Fruit fly (Drosophila melanogaster) whole organism, embryonic: ENCODE data around the gene CG12057.

Experiments used
- Abd-B ChIP-seq: fragments of 200-800 bp; sonication (Bioruptor generic); optimal IDR thresholded peaks from 2 replicates; lab custom pipeline; 2018; ENCODE audit warnings: missing biosample characterization, mild to moderate bottlenecking, missing genetic modification characterization, moderate library complexity
- B-H2 ChIP-seq: fragments of 200-800 bp; sonication (Bioruptor generic); optimal IDR thresholded peaks from 2 replicates; lab custom pipeline; 2018; ENCODE audit warnings: missing biosample characterization, mild to moderate bottlenecking, missing genetic modification characterization
- CG10462 ChIP-seq: fragments of 200-800 bp; sonication (Bioruptor generic); optimal IDR thresholded peaks from 2 replicates; lab custom pipeline; 2016; ENCODE audit warnings: missing biosample characterization, missing genetic modification characterization
- CG10543 ChIP-seq: fragments of 200-800 bp; sonication (Bioruptor generic); optimal IDR thresholded peaks from 3 replicates; lab custom pipeline; 2017; ENCODE audit warnings: missing biosample characterization, mild to moderate bottlenecking, missing genetic modification characterization, moderate library complexity
- CG11093 ChIP-seq: fragments of 200-800 bp; sonication (Bioruptor generic); IDR thresholded peaks from 3 replicates; pipeline ENCODE4 v1.3.6; 2022; ENCODE audit warnings: missing biosample characterization, missing genetic modification characterization
- CG15011 ChIP-seq: fragments of 200-800 bp; sonication (Bioruptor generic); optimal IDR thresholded peaks from 3 replicates; lab custom pipeline; 2018; ENCODE audit warnings: missing biosample characterization, mild to moderate bottlenecking, missing genetic modification characterization
- CG15479 ChIP-seq: fragments of 200-800 bp; sonication (Bioruptor generic); optimal IDR thresholded peaks from 3 replicates; lab custom pipeline; 2019; ENCODE audit warnings: missing biosample characterization, mild to moderate bottlenecking, missing genetic modification characterization, moderate library complexity
- CG18011 ChIP-seq: fragments of 200-800 bp; sonication (Bioruptor generic); optimal IDR thresholded peaks from 2 replicates; lab custom pipeline; 2017; ENCODE audit warnings: missing biosample characterization, missing genetic modification characterization, mild to moderate bottlenecking, moderate library complexity, missing genotype
- CG18262 ChIP-seq: fragments of 200-800 bp; optimal IDR thresholded peaks from 3 replicates; lab custom pipeline; 2019; ENCODE audit warnings: missing biosample characterization, mild to moderate bottlenecking, missing genetic modification characterization, moderate library complexity
- CG18619 ChIP-seq: fragments of 200-800 bp; sonication (Bioruptor generic); optimal IDR thresholded peaks from 3 replicates; lab custom pipeline; 2017; ENCODE audit warnings: missing biosample characterization, mild to moderate bottlenecking, missing genetic modification characterization
- CG2875 ChIP-seq: fragments of 200-800 bp; sonication (Bioruptor generic); optimal IDR thresholded peaks from 2 replicates; lab custom pipeline; 2017; ENCODE audit warnings: missing biosample characterization, mild to moderate bottlenecking, missing genetic modification characterization, missing genetic modification reagents
- CG32767 ChIP-seq: fragments of 200-800 bp; sonication (Bioruptor generic); IDR thresholded peaks from 2 replicates; pipeline ENCODE4 v1.3.6; 2022; ENCODE audit warnings: missing biosample characterization, missing genetic modification characterization
- CG33213 ChIP-seq: fragments of 200-800 bp; sonication (Bioruptor generic); optimal IDR thresholded peaks from 3 replicates; lab custom pipeline; 2016; ENCODE audit warnings: missing biosample characterization, missing genetic modification characterization
- CG3726 ChIP-seq: fragments of 200-800 bp; sonication (Bioruptor generic); IDR thresholded peaks from 3 replicates; pipeline ENCODE4, ENCODE4 v1.3.6; 2022; ENCODE audit warnings: missing biosample characterization, missing genetic modification characterization
- CG42726 ChIP-seq: fragments of 200-800 bp; sonication (Bioruptor generic); IDR thresholded peaks from 2 replicates; pipeline ENCODE4 v1.3.6; 2022; ENCODE audit warnings: missing biosample characterization, missing genetic modification characterization; ENCODE audit not compliant: partially characterized antibody
- CG4617 ChIP-seq: fragments of 200-800 bp; sonication (Bioruptor generic); optimal IDR thresholded peaks from 3 replicates; lab custom pipeline; 2016; ENCODE audit warnings: missing biosample characterization, missing genetic modification characterization, borderline replicate concordance
- CG6813 ChIP-seq: fragments of 200-800 bp; sonication (Bioruptor generic); optimal IDR thresholded peaks from 2 replicates; lab custom pipeline; 2017; ENCODE audit warnings: missing biosample characterization, missing genetic modification characterization, mild to moderate bottlenecking, moderate library complexity, missing genetic modification reagents
- CG7372 ChIP-seq: fragments of 200-800 bp; sonication (Bioruptor generic); IDR thresholded peaks from 2 replicates; pipeline ENCODE4 v1.3.6; 2022; ENCODE audit warnings: missing biosample characterization, missing genetic modification characterization
- CG8388 ChIP-seq: fragments of 200-800 bp; sonication (Bioruptor generic); optimal IDR thresholded peaks from 2 replicates; lab custom pipeline; 2019; ENCODE audit warnings: missing biosample characterization, mild to moderate bottlenecking, missing genetic modification characterization, moderate library complexity
- CG8924 ChIP-seq: fragments of 200-800 bp; optimal IDR thresholded peaks from 3 replicates; lab custom pipeline; 2019; ENCODE audit warnings: missing biosample characterization, mild to moderate bottlenecking, missing genetic modification characterization, moderate library complexity
- CG8944 ChIP-seq: fragments of 200-800 bp; sonication (Bioruptor generic); optimal IDR thresholded peaks from 3 replicates; lab custom pipeline; 2016; ENCODE audit warnings: missing biosample characterization, missing genetic modification characterization
- CG9437 ChIP-seq: fragments of 200-800 bp; sonication (Bioruptor generic); optimal IDR thresholded peaks from 2 replicates; lab custom pipeline; 2018; ENCODE audit warnings: missing biosample characterization, mild to moderate bottlenecking, missing genetic modification characterization
- Dll ChIP-seq: fragments of 200-800 bp; sonication (Bioruptor generic); IDR thresholded peaks from 4 replicates; pipeline ENCODE4 v1.3.6; 2022; ENCODE audit warnings: missing biosample characterization, missing genetic modification characterization; ENCODE audit not compliant: partially characterized antibody
- E2f2 ChIP-seq: fragments of 200-800 bp; sonication (Bioruptor generic); IDR thresholded peaks from 2 replicates; pipeline ENCODE4 v1.3.6; 2022; ENCODE audit warnings: missing biosample characterization, missing genetic modification characterization
- MESR4 ChIP-seq: fragments of 200-800 bp; sonication (Bioruptor generic); optimal IDR thresholded peaks from 2 replicates; lab custom pipeline; 2018; ENCODE audit warnings: missing biosample characterization, mild to moderate bottlenecking, missing genetic modification characterization, moderate library complexity
- PHDP ChIP-seq: fragments of 200-800 bp; sonication (Bioruptor generic); optimal IDR thresholded peaks from 3 replicates; lab custom pipeline; 2018; ENCODE audit warnings: missing biosample characterization, mild to moderate bottlenecking, missing genetic modification characterization, moderate library complexity
- Ptx1 ChIP-seq: fragments of 200-800 bp; sonication (Bioruptor generic); IDR thresholded peaks from 2 replicates; pipeline ENCODE4 v1.3.6; 2022; ENCODE audit warnings: missing biosample characterization, missing genetic modification characterization
- TFAM ChIP-seq: fragments of 200-800 bp; sonication (Bioruptor generic); optimal IDR thresholded peaks from 2 replicates; lab custom pipeline; 2017; ENCODE audit warnings: missing biosample characterization, missing genetic modification characterization, inconsistent platforms
- Taf1 ChIP-seq: fragments of 200-800 bp; sonication (Bioruptor generic); IDR thresholded peaks from 2 replicates; pipeline ENCODE4 v1.3.6; 2022; ENCODE audit warnings: missing biosample characterization, missing genetic modification characterization
- Trl ChIP-seq, 3 experiments: fragments of >200 bp in 2 of 3; fragments of 200-800 bp in 1 of 3; sonication (Bioruptor generic) in 1 of 3; optimal IDR thresholded peaks; 2 replicates in 1 of 3; 3 replicates in 2 of 3; lab custom pipeline; 2016 to 2017; ENCODE audit warnings: missing biosample characterization in 1 of 3, missing genetic modification characterization in 1 of 3
- ab ChIP-seq: fragments of 200-800 bp; sonication (Bioruptor generic); optimal IDR thresholded peaks from 2 replicates; lab custom pipeline; 2016; ENCODE audit warnings: missing biosample characterization, missing genetic modification characterization
- ato ChIP-seq: fragments of 200-800 bp; sonication (Bioruptor generic); IDR thresholded peaks from 2 replicates; pipeline ENCODE4 v1.3.6; 2022; ENCODE audit warnings: missing biosample characterization, missing genetic modification characterization; ENCODE audit not compliant: partially characterized antibody
- crol ChIP-seq: fragments of 200-800 bp; sonication (Bioruptor generic); IDR thresholded peaks from 2 replicates; pipeline ENCODE4 v1.3.6; 2022; ENCODE audit warnings: missing biosample characterization, missing genetic modification characterization
- dmrt99B ChIP-seq: fragments of 200-800 bp; sonication (Bioruptor generic); optimal IDR thresholded peaks from 2 replicates; lab custom pipeline; 2018; ENCODE audit warnings: missing biosample characterization, mild to moderate bottlenecking, missing genetic modification characterization, moderate library complexity
- ewg ChIP-seq: fragments of 200-800 bp; sonication (Bioruptor generic); optimal IDR thresholded peaks from 3 replicates; lab custom pipeline; 2017; ENCODE audit warnings: mild to moderate bottlenecking, missing biosample characterization, missing genetic modification reagents, missing genetic modification characterization
- fd64A ChIP-seq: fragments of 200-800 bp; sonication (Bioruptor generic); optimal IDR thresholded peaks from 3 replicates; lab custom pipeline; 2018; ENCODE audit warnings: missing biosample characterization, mild to moderate bottlenecking, missing genetic modification characterization
- hb ChIP-seq: fragments of 200-800 bp; sonication (Bioruptor generic); IDR thresholded peaks from 3 replicates; pipeline ENCODE4 v1.3.6; 2022; ENCODE audit warnings: missing biosample characterization, missing genetic modification characterization; ENCODE audit not compliant: partially characterized antibody
- hbn ChIP-seq: fragments of 200-800 bp; sonication (Bioruptor generic); IDR thresholded peaks from 2 replicates; pipeline ENCODE4 v1.3.6; 2022; ENCODE audit warnings: missing biosample characterization, missing genetic modification characterization; ENCODE audit not compliant: partially characterized antibody
- lilli ChIP-seq: fragments of 200-800 bp; sonication (Bioruptor generic); optimal IDR thresholded peaks from 3 replicates; lab custom pipeline; 2016; ENCODE audit warnings: missing biosample characterization, missing genetic modification characterization
- mld ChIP-seq: fragments of 200-800 bp; sonication (Bioruptor generic); IDR thresholded peaks from 3 replicates; pipeline ENCODE4 v1.3.6; 2022; ENCODE audit warnings: missing biosample characterization, missing genetic modification characterization; ENCODE audit not compliant: partially characterized antibody
- otp ChIP-seq: fragments of 200-800 bp; sonication (Bioruptor generic); IDR thresholded peaks from 3 replicates; pipeline ENCODE4, ENCODE4 v1.3.6; 2022; ENCODE audit warnings: missing biosample characterization, missing genetic modification characterization
- p53 ChIP-seq: fragments of 200-800 bp; sonication (Bioruptor generic); optimal IDR thresholded peaks from 2 replicates; lab custom pipeline; 2016; ENCODE audit warnings: missing biosample characterization, missing genetic modification characterization
- pita ChIP-seq: fragments of 200-800 bp; sonication (Bioruptor generic); optimal IDR thresholded peaks from 2 replicates; lab custom pipeline; 2017; ENCODE audit warnings: missing biosample characterization, mild to moderate bottlenecking, missing genetic modification characterization
- pzg ChIP-seq: fragments of 200-800 bp; sonication (Bioruptor generic); optimal IDR thresholded peaks from 3 replicates; lab custom pipeline; 2018; ENCODE audit warnings: missing biosample characterization, mild to moderate bottlenecking, missing genetic modification characterization, moderate library complexity
- ranshi ChIP-seq: fragments of 200-800 bp; sonication (Bioruptor generic); IDR thresholded peaks from 2 replicates; pipeline ENCODE4 v1.3.6; 2022; ENCODE audit warnings: missing biosample characterization, missing genetic modification characterization
- schlank ChIP-seq: fragments of 200-800 bp; sonication (Bioruptor generic); optimal IDR thresholded peaks from 2 replicates; lab custom pipeline; 2018; ENCODE audit warnings: missing biosample characterization, mild to moderate bottlenecking, missing genetic modification characterization
- sima ChIP-seq: fragments of 200-800 bp; sonication (Bioruptor generic); optimal IDR thresholded peaks from 2 replicates; lab custom pipeline; 2016; ENCODE audit warnings: missing biosample characterization, missing genetic modification characterization
- wdn ChIP-seq: fragments of 200-800 bp; sonication (Bioruptor generic); IDR thresholded peaks from 2 replicates; pipeline ENCODE4 v1.3.6; 2022; ENCODE audit warnings: missing biosample characterization, missing genetic modification characterization
- wor ChIP-seq: fragments of 200-800 bp; sonication (Bioruptor generic); IDR thresholded peaks from 2 replicates; pipeline ENCODE4 v1.3.6; 2022; ENCODE audit warnings: missing biosample characterization, missing genetic modification characterization
- zf30C ChIP-seq: fragments of 200-800 bp; sonication (Bioruptor generic); optimal IDR thresholded peaks from 3 replicates; lab custom pipeline; 2018; ENCODE audit warnings: missing biosample characterization, mild to moderate bottlenecking, missing genetic modification characterization

CG12057 gene

dm6 chrX:9163110-9163509 lies 28.3 kb upstream of the CG12057 start, which contains the start of gene mei-P26 (continued):
- TF ChIP-seq CG2875 (GFP tag; lab: Kevin White, UChicago) (no peak), p53 (no peak), pita (GFP tag; lab: Kevin White, UChicago) (no peak), Taf1 (GFP tag; lab: Robert Waterston, UW) (no peak), wor (GFP tag; lab: Robert Waterston, UW) (no peak), CG8924 (no peak), hb (peak; percentile 81), lilli (GFP tag; lab: Kevin White, UChicago) (no peak), CG4617 (GFP tag; lab: Kevin White, UChicago) (peak; percentile 6), wdn (GFP tag; lab: Robert Waterston, UW) (no peak), B-H2 (no peak), CG18011 (GFP tag; lab: Kevin White, UChicago) (no peak), hbn (GFP tag; lab: Robert Waterston, UW) (peak; percentile 76), Abd-B (no peak), E2f2 (GFP tag; lab: Robert Waterston, UW) (peak; percentile 56), CG8944 (GFP tag; lab: Kevin White, UChicago) (no peak), CG32767 (GFP tag; lab: Robert Waterston, UW) (no peak; the same call in 1 of the 2 replicates), CG6813 (GFP tag; lab: Kevin White, UChicago) (no peak), ato (GFP tag; lab: Robert Waterston, UW) (peak; percentile 79), fd64A (GFP tag; lab: Kevin White, UChicago) (no peak), schlank (no peak), sima (GFP tag; lab: Kevin White, UChicago) (no peak), CG9437 (GFP tag; lab: Kevin White, UChicago) (peak; percentile 44), CG15479 (no peak), CG33213 (GFP tag; lab: Kevin White, UChicago) (no peak), CG10543 (GFP tag; lab: Kevin White, UChicago) (no peak), zf30C (no peak), CG8388 (GFP tag; lab: Kevin White, UChicago) (no peak), CG18619 (GFP tag; lab: Kevin White, UChicago) (no peak), Dll (GFP tag; lab: Robert Waterston, UW) (peak; percentile 79), otp (GFP tag; lab: Robert Waterston, UW) (no peak), CG11093 (GFP tag; lab: Robert Waterston, UW) (no peak), pzg (GFP tag; lab: Kevin White, UChicago) (peak; percentile 49), dmrt99B (no peak), ranshi (GFP tag; lab: Robert Waterston, UW) (no peak), CG42726 (GFP tag; lab: Robert Waterston, UW) (peak; percentile 82; the same call in 1 of the 2 replicates), CG7372 (GFP tag; lab: Robert Waterston, UW) (no peak), MESR4 (peak; percentile 73), Trl (optimal IDR thresholded peaks at IDR 0.05; lab: Kevin White, UChicago) (no peak), Trl (GFP tag; optimal IDR thresholded peaks at IDR 0.05; lab: Kevin White, UChicago) (no peak), ab (GFP tag; lab: Kevin White, UChicago) (no peak), TFAM (GFP tag; lab: Kevin White, UChicago) (no peak), Ptx1 (GFP tag; lab: Robert Waterston, UW) (no peak), PHDP (tag; lab: Kevin White, UChicago) (no peak), mld (peak; percentile 74; the same call in 1 of the 3 replicates), crol (GFP tag; lab: Robert Waterston, UW) (no peak), CG10462 (GFP tag; lab: Kevin White, UChicago) (no peak), CG15011 (GFP tag; lab: Kevin White, UChicago) (no peak), ewg (no peak), CG18262 (tag; lab: Kevin White, UChicago) (no peak), CG3726 (GFP tag; lab: Robert Waterston, UW) (no peak)
